Fruit fly (Drosophila melanogaster): ENCODE measurements around the gene CG6325.

DNA sequence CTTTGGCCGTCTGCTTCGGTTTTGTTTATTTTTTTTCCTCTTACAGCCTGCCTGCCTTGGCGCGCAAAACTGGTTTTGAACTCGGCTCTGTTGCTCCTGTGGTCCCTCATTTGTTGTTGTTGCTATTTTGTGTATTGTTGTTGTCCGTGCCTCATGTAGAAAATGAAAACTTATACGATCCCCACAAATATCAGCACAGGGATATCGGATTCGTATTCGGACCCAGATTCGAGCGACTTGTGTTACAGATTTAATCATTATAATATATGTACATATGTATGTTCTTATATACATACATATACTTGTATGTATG is 49.8 kb downstream of the CG6325 start:
- TF ChIP-seq Sin3A (optimal IDR thresholded peaks at IDR 0.05) (no peak), psq (optimal IDR thresholded peaks at IDR 0.05) (no peak), Myc (optimal IDR thresholded peaks at IDR 0.05) (no peak), ttk (optimal IDR thresholded peaks at IDR 0.05) (no peak), h (optimal IDR thresholded peaks at IDR 0.05) (no peak), insv (optimal IDR thresholded peaks at IDR 0.05) (no peak)
